Worm (Caenorhabditis elegans): ENCODE measurements around the gene tsp-14.

DNA sequence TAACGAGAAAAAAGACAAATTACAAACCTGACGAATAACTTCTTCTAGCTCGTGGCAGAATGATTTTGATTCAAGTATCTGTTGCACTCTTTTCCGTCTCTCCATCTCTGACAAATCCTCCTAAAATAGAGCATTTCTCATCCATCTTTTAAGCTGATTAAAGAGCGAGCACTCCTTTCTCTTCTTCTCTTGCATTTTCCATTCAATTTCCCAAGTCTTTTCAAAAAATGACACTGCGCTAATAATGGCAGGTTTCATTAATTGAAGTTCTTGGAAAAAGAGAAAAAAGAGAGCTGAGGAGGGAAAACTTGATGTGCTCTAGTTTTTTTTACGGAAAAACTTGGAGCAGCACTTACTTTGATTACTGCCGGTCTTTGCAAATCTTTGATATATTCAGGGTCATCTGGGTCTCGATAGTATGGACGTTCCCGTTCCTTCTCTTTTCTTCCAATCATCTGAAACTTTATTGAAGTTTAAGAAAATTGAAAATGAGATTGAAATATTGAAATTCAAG lies 17.1 kb downstream of the tsp-14 start, which contains the start of gene add-1:
- TF ChIP-seq fkh-10 (GFP tag; optimal IDR thresholded peaks at IDR 0.05): no peak
- TF ChIP-seq nhr-71 (tag; optimal IDR thresholded peaks at IDR 0.05): peak; percentile 41
- no peak for TF ChIP-seq elt-3 (tag; optimal IDR thresholded peaks at IDR 0.05)
- TF ChIP-seq unc-62 (GFP tag; optimal IDR thresholded peaks at IDR 0.05): no peak
- no peak for TF ChIP-seq nhr-77 (tag; optimal IDR thresholded peaks at IDR 0.05)
- no peak for TF ChIP-seq lin-13 (GFP tag; optimal IDR thresholded peaks at IDR 0.05)
